Worm (Caenorhabditis elegans) whole organism, L2 larva: ENCODE measurements around the gene pap-2.

Experiments
- C34F6.9 ChIP-seq: fragments of 150-350 bp; optimal IDR thresholded peaks from 2 replicates; lab custom pipeline; 2014; ENCODE audit warnings: missing biosample characterization, missing genetic modification characterization
- F13H6.1 ChIP-seq: sonication (generic microtip); optimal IDR thresholded peaks from 2 replicates; lab custom pipeline; 2016; ENCODE audit warnings: missing genetic modification characterization, missing compliant biosample characterization
- R02D3.7 ChIP-seq: fragments of 150-350 bp; optimal IDR thresholded peaks from 2 replicates; lab custom pipeline; 2014; ENCODE audit warnings: missing biosample characterization, missing genetic modification characterization
- ZK546.5 ChIP-seq: sonication (generic microtip); optimal IDR thresholded peaks from 2 replicates; lab custom pipeline; 2017; ENCODE audit warnings: missing biosample characterization, missing genetic modification characterization
- aly-2 ChIP-seq: fragments of 150-350 bp; optimal IDR thresholded peaks from 2 replicates; lab custom pipeline; 2014; ENCODE audit warnings: missing biosample characterization, missing genetic modification characterization
- ama-1 ChIP-seq: fragments of 150-350 bp; optimal IDR thresholded peaks from 2 replicates; lab custom pipeline; 2018; ENCODE audit warnings: inconsistent platforms
- blmp-1 ChIP-seq: sonication (generic microtip); optimal IDR thresholded peaks from 2 replicates; lab custom pipeline; 2017; ENCODE audit warnings: missing genetic modification characterization, mild to moderate bottlenecking, missing compliant biosample characterization, antibody characterized with exemption, moderate library complexity; ENCODE audit not compliant: insufficient read depth
- ceh-16 ChIP-seq: fragments of 150-350 bp; optimal IDR thresholded peaks from 2 replicates; lab custom pipeline; 2014; ENCODE audit warnings: missing biosample characterization, missing genetic modification characterization
- crh-2 ChIP-seq: sonication (generic microtip); optimal IDR thresholded peaks from 2 replicates; lab custom pipeline; 2017; ENCODE audit warnings: missing biosample characterization, missing genetic modification characterization
- egl-27 ChIP-seq: sonication (generic microtip); optimal IDR thresholded peaks from 3 replicates; lab custom pipeline; 2017; ENCODE audit warnings: missing biosample characterization, missing genetic modification reagents, missing genetic modification characterization
- elt-1 ChIP-seq: fragments of 150-350 bp; optimal IDR thresholded peaks from 2 replicates; lab custom pipeline; 2014; ENCODE audit warnings: missing biosample characterization, missing genetic modification characterization
- fos-1 ChIP-seq: fragments of 150-350 bp; optimal IDR thresholded peaks from 2 replicates; lab custom pipeline; 2014; ENCODE audit warnings: missing biosample characterization, missing genetic modification characterization
- lin-11 ChIP-seq: fragments of 150-350 bp; sonication (generic microtip); optimal IDR thresholded peaks from 2 replicates; lab custom pipeline; 2014; ENCODE audit warnings: missing biosample characterization, missing genetic modification characterization, inconsistent platforms, mixed read lengths
- lin-39 ChIP-seq: fragments of 150-350 bp; optimal IDR thresholded peaks from 2 replicates; lab custom pipeline; 2014; ENCODE audit warnings: missing biosample characterization, missing genetic modification reagents, missing genetic modification characterization
- lsy-2 ChIP-seq, 2 experiments: fragments of 150-350 bp in 1 of 2; sonication (generic microtip) in 1 of 2; optimal IDR thresholded peaks; 2 replicates each; lab custom pipeline; 2014 to 2017; ENCODE audit warnings: missing biosample characterization in 2 of 2, missing genetic modification characterization in 2 of 2
- mab-5 ChIP-seq: fragments of 150-350 bp; optimal IDR thresholded peaks from 2 replicates; lab custom pipeline; 2014; ENCODE audit warnings: missing biosample characterization, missing genetic modification characterization
- mdl-1 ChIP-seq, 2 experiments: fragments of 150-350 bp in 1 of 2; sonication (generic microtip) in 1 of 2; optimal IDR thresholded peaks; 2 replicates each; lab custom pipeline; 2017; ENCODE audit warnings: missing biosample characterization in 2 of 2, missing genetic modification characterization in 2 of 2
- nhr-10 ChIP-seq: sonication (generic microtip); optimal IDR thresholded peaks from 2 replicates; lab custom pipeline; 2017; ENCODE audit warnings: missing biosample characterization, missing genetic modification characterization
- nhr-11 ChIP-seq: fragments of 150-350 bp; optimal IDR thresholded peaks from 2 replicates; lab custom pipeline; 2014; ENCODE audit warnings: missing biosample characterization, missing genetic modification characterization
- nhr-129 ChIP-seq: fragments of 150-350 bp; optimal IDR thresholded peaks from 2 replicates; lab custom pipeline; 2014; ENCODE audit warnings: missing biosample characterization, missing genetic modification characterization
- nhr-21 ChIP-seq: fragments of 150-350 bp; optimal IDR thresholded peaks from 2 replicates; lab custom pipeline; 2014; ENCODE audit warnings: missing biosample characterization, missing genetic modification characterization
- nhr-6 ChIP-seq: fragments of 150-350 bp; optimal IDR thresholded peaks from 2 replicates; lab custom pipeline; 2014; ENCODE audit warnings: missing biosample characterization, missing genetic modification characterization
- nhr-77 ChIP-seq: fragments of 150-350 bp; optimal IDR thresholded peaks from 2 replicates; lab custom pipeline; 2014; ENCODE audit warnings: missing biosample characterization, missing genetic modification characterization
- sma-3 ChIP-seq: sonication (generic microtip); optimal IDR thresholded peaks from 2 replicates; lab custom pipeline; 2016; ENCODE audit warnings: missing genetic modification reagents, missing genetic modification characterization, missing compliant biosample characterization
- sma-9 ChIP-seq, 2 experiments: fragments of 150-350 bp in 1 of 2; sonication (generic microtip) in 1 of 2; optimal IDR thresholded peaks; 2 replicates each; lab custom pipeline; 2014 to 2016; ENCODE audit warnings: missing genetic modification characterization in 2 of 2, mild to moderate bottlenecking in 1 of 2, missing biosample characterization in 1 of 2, missing compliant biosample characterization in 1 of 2, missing genetic modification reagents in 1 of 2, moderate library complexity in 1 of 2
- unc-39 ChIP-seq: fragments of 150-350 bp; optimal IDR thresholded peaks from 2 replicates; lab custom pipeline; 2014; ENCODE audit warnings: missing biosample characterization, missing genetic modification characterization
- ztf-4 ChIP-seq: fragments of 150-350 bp; optimal IDR thresholded peaks from 2 replicates; lab custom pipeline; 2014; ENCODE audit warnings: missing biosample characterization, missing genetic modification characterization

pap-2 gene

ce11 chrII:9560895-9561294 lies 48.3 kb downstream of the pap-2 start (continued):
- peak; percentile 18 for TF ChIP-seq ceh-16 (tag; lab: Kevin White, UChicago)
- no peak for TF ChIP-seq elt-1 (tag; lab: Kevin White, UChicago)
- TF ChIP-seq nhr-77 (tag; lab: Kevin White, UChicago): no peak
- TF ChIP-seq blmp-1 (tag; lab: Kevin White, UChicago): peak; percentile 55
- no peak for TF ChIP-seq crh-2 (tag; lab: Kevin White, UChicago)
- TF ChIP-seq ZK546.5 (tag; lab: Kevin White, UChicago): no peak
- peak; percentile 9 for TF ChIP-seq nhr-129 (tag; lab: Kevin White, UChicago)
- TF ChIP-seq aly-2 (tag; lab: Kevin White, UChicago): no peak
- no peak for TF ChIP-seq nhr-21
- TF ChIP-seq nhr-11: no peak

DNA sequence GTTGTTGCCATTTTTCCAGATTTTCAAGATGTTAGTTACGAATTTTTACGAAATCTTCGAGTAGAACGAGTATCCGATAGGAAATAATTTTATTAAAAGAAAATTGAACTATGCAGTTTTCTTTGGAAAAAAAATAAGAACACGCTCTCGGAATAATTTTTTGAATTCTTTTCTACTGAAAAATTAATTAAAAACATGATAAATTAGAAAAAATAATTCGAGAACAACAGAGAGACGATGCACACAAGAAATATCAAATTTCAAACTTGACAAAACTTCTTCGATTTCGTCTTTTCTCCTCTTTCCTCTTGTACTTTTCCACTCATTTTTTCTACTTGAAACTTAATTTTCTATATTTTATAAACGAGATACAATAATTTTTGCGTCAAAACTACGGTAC lies 49.3 kb downstream of the pap-2 start, which contains the start of gene F35H8.4:
TSS of gene F35H8.4 (minus strand) at position 101 of the 400 bp plus-strand sequence.
- no peak for TF ChIP-seq ZK546.5 (tag; lab: Kevin White, UChicago)
- no peak for TF ChIP-seq R02D3.7
- no peak for TF ChIP-seq lin-11
- no peak for TF ChIP-seq sma-3 (GFP tag; lab: Kevin White, UChicago)
- TF ChIP-seq, all 48 proteins: peak for 0

DNA sequence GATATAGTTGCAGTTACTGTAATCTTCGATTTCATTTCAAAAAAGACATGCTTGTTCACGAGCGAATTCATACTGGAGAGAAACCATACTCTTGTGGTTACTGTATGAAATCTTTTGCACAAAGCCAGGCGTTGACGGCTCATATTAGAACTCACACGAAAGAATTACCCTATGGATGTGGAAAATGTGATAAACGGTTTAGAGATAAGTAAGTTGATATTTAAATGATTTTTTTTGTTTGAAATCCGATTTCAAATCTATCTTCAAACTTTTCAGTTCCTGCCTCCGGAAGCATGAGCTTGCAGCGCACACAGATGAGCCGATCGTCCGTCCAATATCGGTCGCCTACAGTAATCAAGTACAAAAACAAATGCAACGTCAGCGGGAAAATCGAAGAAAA lies 50.3 kb downstream of the pap-2 start:
- TF ChIP-seq sma-9 (GFP tag; optimal IDR thresholded peaks at IDR 0.05; lab: Kevin White, UChicago) (no peak), sma-9 (tag; optimal IDR thresholded peaks at IDR 0.05; lab: Kevin White, UChicago) (no peak), sma-3 (GFP tag; lab: Kevin White, UChicago) (no peak), mdl-1 (tag; optimal IDR thresholded peaks at IDR 0.05; lab: Kevin White, UChicago) (no peak), nhr-77 (tag; lab: Kevin White, UChicago) (no peak), mab-5 (tag; lab: Kevin White, UChicago) (no peak), ceh-16 (tag; lab: Kevin White, UChicago) (no peak), ztf-4 (tag; lab: Kevin White, UChicago) (no peak), fos-1 (tag; lab: Kevin White, UChicago) (no peak), C34F6.9 (tag; lab: Kevin White, UChicago) (no peak), nhr-10 (tag; lab: Kevin White, UChicago) (no peak), lin-39 (tag; lab: Kevin White, UChicago) (no peak), lsy-2 (tag; optimal IDR thresholded peaks at IDR 0.05; lab: Kevin White, UChicago) (no peak), F13H6.1 (tag; lab: Kevin White, UChicago) (no peak), blmp-1 (tag; lab: Kevin White, UChicago) (no peak), unc-39 (no peak), aly-2 (tag; lab: Kevin White, UChicago) (no peak), ama-1 (lab: Kevin White, UChicago) (no peak), lin-11 (no peak), nhr-6 (no peak), egl-27 (tag; lab: Kevin White, UChicago) (no peak)
